In the genomic region with DNA sequence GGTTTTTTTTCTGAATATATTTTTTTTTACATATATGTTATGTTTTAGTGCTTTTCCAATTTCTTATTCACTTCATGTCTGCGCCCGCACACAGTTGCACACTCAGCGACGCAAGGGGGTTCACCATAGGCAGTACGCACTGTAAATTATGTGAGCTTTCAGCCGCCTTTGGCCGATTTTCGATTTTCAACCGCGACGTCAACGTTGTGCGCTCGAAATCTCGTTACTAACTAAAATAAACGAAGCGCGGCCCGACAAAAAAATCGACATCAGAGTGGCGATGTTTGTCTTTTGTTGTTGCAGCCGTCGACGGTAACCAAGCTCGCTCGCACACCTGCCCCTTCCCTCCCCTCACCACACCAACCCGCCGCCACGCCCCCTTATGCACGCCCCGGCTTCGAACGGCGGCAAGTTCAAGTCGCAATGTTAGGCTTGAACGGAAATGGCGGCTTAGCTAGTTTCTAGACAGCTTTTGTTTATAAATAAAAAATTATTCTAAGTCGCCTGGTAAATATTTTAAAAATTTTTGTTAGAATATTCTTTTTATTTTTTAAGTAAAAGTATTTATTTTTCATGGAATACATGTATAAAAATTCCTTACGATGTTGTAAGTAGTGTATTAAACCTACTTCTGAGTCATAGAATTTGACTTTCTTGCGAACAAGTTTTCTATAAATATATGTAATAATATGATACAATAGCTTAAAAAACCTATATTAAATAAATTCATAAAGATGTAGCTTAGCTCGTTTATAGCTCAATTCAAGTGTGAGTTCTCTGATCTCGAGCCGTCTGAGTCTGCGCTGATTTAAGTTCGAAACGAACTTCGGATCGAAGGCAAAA, we compare ENCODE assay signal across 2 fruit fly cellular contexts.
TF ChIP-seq lines count a peak whose summit lies in the region.

A gene (minus strand): TSS at position 233 of the 843 bp plus-strand sequence.

TF ChIP-seq in whole organism, embryonic, 481 proteins besides CTCF, POLR2A, EP300 and RAD21 (continued from another document):
- TF ChIP-seq Blimp-1 (GFP tag; optimal IDR thresholded peaks at IDR 0.05; lab: Kevin White, UChicago), result peak; percentile 9
- TF ChIP-seq ttk (GFP tag; IDR thresholded peaks at IDR 0.05; lab: Robert Waterston, UW), result peak; percentile 40; the same call in 1 of the 2 replicates
- TF ChIP-seq Sox102F (GFP tag; optimal IDR thresholded peaks at IDR 0.05; lab: Kevin White, UChicago), result no peak
- no peak for TF ChIP-seq Trl (optimal IDR thresholded peaks at IDR 0.05; lab: Kevin White, UChicago)
- TF ChIP-seq Trl (GFP tag; optimal IDR thresholded peaks at IDR 0.05; lab: Kevin White, UChicago), result no peak
- TF ChIP-seq chinmo (GFP tag; IDR thresholded peaks at IDR 0.05; lab: Robert Waterston, UW; ENCODE audit: partially characterized antibody), result 0 out of 4 replicates have a peak, but pooled peaks have one; percentile 71
- TF ChIP-seq CG9215 (GFP tag; IDR thresholded peaks at IDR 0.05; lab: Robert Waterston, UW), result no peak
- TF ChIP-seq repo (GFP tag; optimal IDR thresholded peaks at IDR 0.05; lab: Kevin White, UChicago), result no peak
- peak; percentile 44 for TF ChIP-seq Xbp1 (GFP tag; optimal IDR thresholded peaks at IDR 0.05; lab: Kevin White, UChicago)
- peak; percentile 1 for TF ChIP-seq gem (tag; optimal IDR thresholded peaks at IDR 0.05; lab: Kevin White, UChicago)
- TF ChIP-seq CG7839 (tag; optimal IDR thresholded peaks at IDR 0.05; lab: Kevin White, UChicago), result peak; percentile 15
- TF ChIP-seq CG13624 (GFP tag; optimal IDR thresholded peaks at IDR 0.05; lab: Kevin White, UChicago), result no peak
- peak; percentile 16; the same call in 1 of the 3 replicates for TF ChIP-seq Aef1 (GFP tag; IDR thresholded peaks at IDR 0.05; lab: Robert Waterston, UW)
- 0 out of 2 replicates have a peak, but pooled peaks have one; percentile 15 for TF ChIP-seq CG4730 (GFP tag; IDR thresholded peaks at IDR 0.05; lab: Robert Waterston, UW)
- peak; percentile 77 for TF ChIP-seq Deaf1 (tag; optimal IDR thresholded peaks at IDR 0.05; lab: Kevin White, UChicago)
- TF ChIP-seq Med (GFP tag; lab: Kevin White, UChicago), result peak; percentile 83
- TF ChIP-seq sqz (GFP tag; optimal IDR thresholded peaks at IDR 0.05; lab: Kevin White, UChicago), result peak; percentile 57
- peak; percentile 87 for TF ChIP-seq crol (GFP tag; IDR thresholded peaks at IDR 0.05; lab: Robert Waterston, UW)
- 0 out of 2 replicates have a peak, but pooled peaks have one; percentile 25 for TF ChIP-seq Oaz (GFP tag; IDR thresholded peaks at IDR 0.05; lab: Robert Waterston, UW)
- no peak for TF ChIP-seq CG6254 (GFP tag; optimal IDR thresholded peaks at IDR 0.05; lab: Kevin White, UChicago)
- peak; percentile 7 for TF ChIP-seq CG3065 (GFP tag; optimal IDR thresholded peaks at IDR 0.05; lab: Kevin White, UChicago)
- no peak for TF ChIP-seq Atf3 (GFP tag; optimal IDR thresholded peaks at IDR 0.05; lab: Kevin White, UChicago)
- peak; percentile 38 for TF ChIP-seq Adf1 (GFP tag; IDR thresholded peaks at IDR 0.05; lab: Robert Waterston, UW)
- peak; percentile 70 for TF ChIP-seq vvl (GFP tag; IDR thresholded peaks at IDR 0.05; lab: Robert Waterston, UW)
- no peak for TF ChIP-seq Ssrp (tag; optimal IDR thresholded peaks at IDR 0.05; lab: Kevin White, UChicago)
- peak; percentile 11; the same call in 1 of the 2 replicates for TF ChIP-seq CG13287 (GFP tag; IDR thresholded peaks at IDR 0.05; lab: Robert Waterston, UW; ENCODE audit: partially characterized antibody)
- TF ChIP-seq Opbp (GFP tag; IDR thresholded peaks at IDR 0.05; lab: Robert Waterston, UW; ENCODE audit: partially characterized antibody), result no peak
- TF ChIP-seq wdn (GFP tag; IDR thresholded peaks at IDR 0.05; lab: Robert Waterston, UW), result 0 out of 2 replicates have a peak, but pooled peaks have one; percentile 35
- no peak for TF ChIP-seq CG8388 (GFP tag; optimal IDR thresholded peaks at IDR 0.05; lab: Kevin White, UChicago)
- TF ChIP-seq unc-4 (GFP tag; IDR thresholded peaks at IDR 0.05; lab: Robert Waterston, UW; ENCODE audit: partially characterized antibody), result no peak
- TF ChIP-seq CG34422 (GFP tag; IDR thresholded peaks at IDR 0.05; lab: Robert Waterston, UW), result 0 out of 3 replicates have a peak, but pooled peaks have one; percentile 10
- 0 out of 2 replicates have a peak, but pooled peaks have one; percentile 26 for TF ChIP-seq CG31224 (GFP tag; IDR thresholded peaks at IDR 0.05; lab: Robert Waterston, UW)
- 0 out of 2 replicates have a peak, but pooled peaks have one; percentile 42 for TF ChIP-seq CG11085 (GFP tag; IDR thresholded peaks at IDR 0.05; lab: Robert Waterston, UW)
- TF ChIP-seq Rx (GFP tag; IDR thresholded peaks at IDR 0.05; lab: Robert Waterston, UW), result 0 out of 2 replicates have a peak, but pooled peaks have one; percentile 10
- peak; percentile 52 for TF ChIP-seq CG9932 (GFP tag; IDR thresholded peaks at IDR 0.05; lab: Robert Waterston, UW)
- TF ChIP-seq Drgx (GFP tag; IDR thresholded peaks at IDR 0.05; lab: Robert Waterston, UW), result peak; percentile 60
- peak; percentile 31; the same call in 1 of the 2 replicates for TF ChIP-seq CG14014 (GFP tag; IDR thresholded peaks at IDR 0.05; lab: Robert Waterston, UW)
- peak; percentile 28; the same call in 1 of the 2 replicates for TF ChIP-seq H2.0 (GFP tag; IDR thresholded peaks at IDR 0.05; lab: Robert Waterston, UW)
- TF ChIP-seq NFAT (GFP tag; IDR thresholded peaks at IDR 0.05; lab: Robert Waterston, UW), result peak; percentile 38; the same call in 1 of the 2 replicates
- peak; percentile 65 for TF ChIP-seq CG14441 (GFP tag; IDR thresholded peaks at IDR 0.05; lab: Robert Waterston, UW)
- 0 out of 2 replicates have a peak, but pooled peaks have one; percentile 17 for TF ChIP-seq CG7372 (GFP tag; IDR thresholded peaks at IDR 0.05; lab: Robert Waterston, UW)
- TF ChIP-seq CG15269 (tag; optimal IDR thresholded peaks at IDR 0.05; lab: Kevin White, UChicago), result peak; percentile 8
- TF ChIP-seq HLH3B (GFP tag; IDR thresholded peaks at IDR 0.05; lab: Robert Waterston, UW), result 0 out of 2 replicates have a peak, but pooled peaks have one; percentile 25
- TF ChIP-seq CG5180 (GFP tag; optimal IDR thresholded peaks at IDR 0.05; lab: Kevin White, UChicago), result peak; percentile 98
- peak; percentile 80 for TF ChIP-seq grau (tag; optimal IDR thresholded peaks at IDR 0.05; lab: Kevin White, UChicago)
- no peak for TF ChIP-seq pan (optimal IDR thresholded peaks at IDR 0.05; lab: Kevin White, UChicago)
- peak in 1 of 2 experiments; percentile 58 for TF ChIP-seq pan (GFP tag; optimal IDR thresholded peaks at IDR 0.05 in 1 of 2, IDR thresholded peaks at IDR 0.05 in 1 of 2)
- 0 out of 2 replicates have a peak, but pooled peaks have one; percentile 24 for TF ChIP-seq CG4360 (GFP tag; IDR thresholded peaks at IDR 0.05; lab: Robert Waterston, UW)
- TF ChIP-seq zfh2 (GFP tag; optimal IDR thresholded peaks at IDR 0.05; lab: Kevin White, UChicago), result peak; percentile 0
- 0 out of 2 replicates have a peak, but pooled peaks have one; percentile 24 for TF ChIP-seq ranshi (GFP tag; IDR thresholded peaks at IDR 0.05; lab: Robert Waterston, UW)
- no peak for TF ChIP-seq CG8089 (GFP tag; optimal IDR thresholded peaks at IDR 0.05; lab: Kevin White, UChicago)
- 0 out of 2 replicates have a peak, but pooled peaks have one; percentile 33 for TF ChIP-seq lmd (GFP tag; IDR thresholded peaks at IDR 0.05; lab: Robert Waterston, UW)
- TF ChIP-seq CG2120 (GFP tag; optimal IDR thresholded peaks at IDR 0.05; lab: Kevin White, UChicago), result peak; percentile 34

TF ChIP-seq in whole organism, prepupa, 60 proteins besides CTCF, POLR2A, EP300 and RAD21 (continued from another document):
- TF ChIP-seq CG6163 (GFP tag; IDR thresholded peaks at IDR 0.05; lab: Robert Waterston, UW) (peak; percentile 43; the same call in 2 of the 3 replicates), CG1621 (tag; optimal IDR thresholded peaks at IDR 0.05; lab: Kevin White, UChicago) (no peak), CG32006 (GFP tag; optimal IDR thresholded peaks at IDR 0.05; lab: Kevin White, UChicago) (peak; percentile 50), CG31627 (GFP tag; optimal IDR thresholded peaks at IDR 0.05; lab: Kevin White, UChicago) (peak; percentile 25), achi (GFP tag; optimal IDR thresholded peaks at IDR 0.05; lab: Kevin White, UChicago) (peak; percentile 13), CG6854 (GFP tag; optimal IDR thresholded peaks at IDR 0.05; lab: Kevin White, UChicago) (no peak), salr (GFP tag; optimal IDR thresholded peaks at IDR 0.05; lab: Kevin White, UChicago) (peak in 1 of 2 experiments; percentile 5), Met (GFP tag; optimal IDR thresholded peaks at IDR 0.05; lab: Kevin White, UChicago) (peak; percentile 39), fkh (GFP tag; optimal IDR thresholded peaks at IDR 0.05; lab: Kevin White, UChicago) (no peak)
